ENCODE assay signal across 2 fruit fly cellular contexts in the genomic region with DNA sequence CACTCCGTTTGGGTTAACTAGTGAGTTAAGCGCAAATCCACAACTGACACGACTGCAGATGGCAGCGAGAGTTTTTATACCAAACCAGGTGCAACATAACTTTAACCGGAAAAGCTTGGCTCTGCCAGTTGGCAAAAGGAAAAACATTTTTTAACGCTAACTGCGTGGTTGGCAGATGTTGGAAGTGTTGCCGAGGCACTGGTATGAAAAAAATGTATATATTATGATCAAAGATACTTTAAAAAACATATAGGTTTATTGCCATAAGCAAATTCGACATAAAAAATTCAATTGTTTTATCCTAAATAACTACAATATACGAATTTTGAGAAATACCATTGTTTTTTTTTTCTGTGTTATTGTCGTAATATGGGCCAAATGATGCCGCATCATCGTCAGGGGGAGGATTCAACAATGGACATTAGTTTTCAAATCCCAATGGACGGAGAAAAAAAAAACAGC.
TF ChIP-seq lines count a peak whose summit lies in the region.

TSS of gene CG13376 (minus strand) at position 51 of the 462 bp plus-strand sequence.

TF ChIP-seq in whole organism, prepupa, 60 proteins besides CTCF, POLR2A, EP300 and RAD21:
- TF ChIP-seq CG8119 (GFP tag; IDR thresholded peaks at IDR 0.05; lab: Robert Waterston, UW): peak; percentile 54; the same call in 1 of the 3 replicates
- peak; percentile 66 for TF ChIP-seq CG15336 (GFP tag; IDR thresholded peaks at IDR 0.05; lab: Robert Waterston, UW)
- peak; percentile 35 for TF ChIP-seq CG6276 (GFP tag; optimal IDR thresholded peaks at IDR 0.05; lab: Kevin White, UChicago)
- TF ChIP-seq Eip78C (GFP tag; lab: Kevin White, UChicago): peak; percentile 49
- TF ChIP-seq esn (GFP tag; optimal IDR thresholded peaks at IDR 0.05; lab: Kevin White, UChicago): no peak
- peak; percentile 12 for TF ChIP-seq CG4318 (GFP tag; optimal IDR thresholded peaks at IDR 0.05; lab: Kevin White, UChicago)
- peak; percentile 43 for TF ChIP-seq Lpt (GFP tag; optimal IDR thresholded peaks at IDR 0.05; lab: Kevin White, UChicago)
- TF ChIP-seq Hr4 (GFP tag; optimal IDR thresholded peaks at IDR 0.05; lab: Kevin White, UChicago): peak; percentile 32
- no peak for TF ChIP-seq dac (GFP tag; optimal IDR thresholded peaks at IDR 0.05; lab: Kevin White, UChicago)
- TF ChIP-seq Hr39 (GFP tag; optimal IDR thresholded peaks at IDR 0.05; lab: Kevin White, UChicago): no peak

TF ChIP-seq in whole organism, pupa, 21 proteins besides CTCF, POLR2A, EP300 and RAD21:
- TF ChIP-seq CG10348 (GFP tag; IDR thresholded peaks at IDR 0.05; lab: Robert Waterston, UW): no peak
- TF ChIP-seq CG32121 (GFP tag; IDR thresholded peaks at IDR 0.05; lab: Robert Waterston, UW): peak; percentile 19; the same call in 1 of the 2 replicates
- peak; percentile 29 for TF ChIP-seq CG8301 (tag; optimal IDR thresholded peaks at IDR 0.05; lab: Kevin White, UChicago)
